Worm (Caenorhabditis elegans): ENCODE measurements around the gene ptr-9.

ptr-9 gene

DNA sequence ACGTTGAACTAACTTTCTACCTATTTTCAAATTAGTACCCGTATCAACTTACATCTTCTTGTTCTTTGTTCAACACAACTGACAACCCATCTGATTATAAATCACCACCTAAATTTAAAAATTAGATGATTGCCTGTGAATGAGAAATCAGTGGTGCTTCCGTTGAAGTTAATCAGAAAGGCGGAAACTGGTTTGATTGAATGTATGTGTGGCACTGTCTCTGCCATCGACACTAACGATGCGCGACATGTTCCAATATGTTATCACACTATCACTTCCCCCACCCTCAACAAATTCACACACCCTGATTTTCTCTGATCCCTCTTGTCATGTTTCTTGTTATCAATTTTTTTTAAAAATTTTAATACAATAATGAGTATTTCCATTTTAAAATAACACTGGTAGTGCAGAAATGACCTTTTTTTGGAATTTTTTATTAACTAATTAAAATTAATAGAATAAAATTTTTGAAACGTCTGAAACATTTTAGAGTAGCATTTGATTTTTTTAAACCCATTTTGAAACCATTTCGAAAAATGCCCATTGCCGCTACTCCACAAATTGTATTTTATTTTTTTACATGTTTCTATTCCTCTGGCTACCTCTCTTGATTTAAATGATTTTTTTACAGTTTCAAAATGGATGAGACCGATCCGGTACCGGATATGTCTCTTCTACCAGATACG is 42.4 kb downstream of the ptr-9 start, which contains the start of gene ced-11:
Gene ced-11, plus strand, starts transcription at position 636 of the 686 bp plus-strand sequence.
- TF ChIP-seq zag-1 (tag; optimal IDR thresholded peaks at IDR 0.05) (no peak), mml-1 (tag; optimal IDR thresholded peaks at IDR 0.05) (no peak), ceh-28 (tag; optimal IDR thresholded peaks at IDR 0.05) (no peak), nhr-23 (tag; optimal IDR thresholded peaks at IDR 0.05) (no peak)

DNA sequence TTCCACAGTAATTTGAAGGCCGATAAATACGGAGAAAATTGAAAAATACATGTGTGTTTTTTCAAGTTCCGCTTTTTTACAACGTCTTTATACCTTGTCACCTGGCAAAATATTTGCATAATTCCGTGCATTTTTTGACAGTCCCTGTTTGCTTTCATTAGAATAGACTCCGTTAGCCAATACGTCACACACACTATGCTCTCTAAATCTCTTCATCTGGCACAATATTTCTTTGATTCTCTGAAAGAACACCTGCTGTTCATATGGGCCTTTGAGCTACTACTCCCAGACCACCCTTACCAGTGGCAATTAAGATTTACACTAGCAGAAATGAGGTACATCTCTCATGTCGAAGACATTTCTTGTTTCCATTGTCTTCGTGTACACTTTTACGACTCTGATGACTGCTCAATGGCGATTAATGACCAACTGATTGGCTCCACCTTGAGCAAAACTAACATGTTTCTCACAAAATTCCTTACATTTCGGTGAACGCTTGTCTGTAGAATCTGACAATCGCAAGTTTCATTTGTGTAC is 43.1 kb downstream of the ptr-9 start, which contains the start of gene grl-11:
Gene grl-11, minus strand, starts transcription at position 51 of the 537 bp plus-strand sequence.
- TF ChIP-seq pha-4 (tag; optimal IDR thresholded peaks at IDR 0.05) (no peak), elt-3 (tag; optimal IDR thresholded peaks at IDR 0.05) (no peak), ceh-16 (tag; optimal IDR thresholded peaks at IDR 0.05) (no peak), nfya-1 (tag; optimal IDR thresholded peaks at IDR 0.05; ENCODE audit: insufficient read depth) (no peak), unc-62 (GFP tag; optimal IDR thresholded peaks at IDR 0.05) (no peak), ama-1 (optimal IDR thresholded peaks at IDR 0.05) (no peak), egl-5 (tag; optimal IDR thresholded peaks at IDR 0.05) (no peak), ceh-28 (tag; optimal IDR thresholded peaks at IDR 0.05) (no peak), skn-1 (tag; optimal IDR thresholded peaks at IDR 0.05) (no peak), nhr-25 (tag; optimal IDR thresholded peaks at IDR 0.05) (no peak), sea-2 (GFP tag; optimal IDR thresholded peaks at IDR 0.05) (no peak), ceh-82 (tag; optimal IDR thresholded peaks at IDR 0.05) (no peak), snpc-4 (tag; optimal IDR thresholded peaks at IDR 0.05) (no peak), fkh-10 (GFP tag; optimal IDR thresholded peaks at IDR 0.05) (no peak), nhr-11 (tag; optimal IDR thresholded peaks at IDR 0.05) (no peak), lsy-12 (tag; optimal IDR thresholded peaks at IDR 0.05) (no peak), pqm-1 (tag; optimal IDR thresholded peaks at IDR 0.05) (no peak), nhr-28 (tag; optimal IDR thresholded peaks at IDR 0.05) (no peak)

DNA sequence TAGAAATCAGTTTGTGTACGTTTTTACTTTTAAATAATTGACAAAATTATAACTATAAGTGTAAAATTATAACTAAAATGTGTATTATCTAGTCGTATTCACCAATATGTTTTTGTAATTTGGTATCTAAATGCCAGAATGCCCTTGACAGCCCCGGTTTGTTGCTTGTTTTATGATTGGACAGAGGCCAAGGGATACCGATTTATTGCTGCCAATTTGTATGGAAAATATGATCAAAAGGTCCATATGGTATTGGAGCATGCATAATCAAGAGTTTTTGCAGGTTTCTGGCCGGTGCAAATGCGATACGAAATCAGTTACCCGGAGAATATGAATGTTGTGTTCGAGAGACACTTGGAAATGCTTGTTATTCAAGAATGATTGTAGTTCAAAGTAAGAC is 45.7 kb downstream of the ptr-9 start:
- TF ChIP-seq mdl-1 (tag; optimal IDR thresholded peaks at IDR 0.05) = no peak
- TF ChIP-seq nhr-28 (tag; optimal IDR thresholded peaks at IDR 0.05) = no peak
- TF ChIP-seq sea-2 (GFP tag; optimal IDR thresholded peaks at IDR 0.05) = no peak
- no peak for TF ChIP-seq skn-1 (tag; optimal IDR thresholded peaks at IDR 0.05)
- TF ChIP-seq elt-1 (tag; optimal IDR thresholded peaks at IDR 0.05) = no peak
- no peak for TF ChIP-seq nfya-1 (tag; optimal IDR thresholded peaks at IDR 0.05; ENCODE audit: insufficient read depth)
- no peak for TF ChIP-seq snpc-4 (tag; optimal IDR thresholded peaks at IDR 0.05)
- TF ChIP-seq nhr-11 (tag; optimal IDR thresholded peaks at IDR 0.05) = no peak
- no peak for TF ChIP-seq ama-1 (optimal IDR thresholded peaks at IDR 0.05)
- no peak for TF ChIP-seq ceh-16 (tag; optimal IDR thresholded peaks at IDR 0.05)
- no peak for TF ChIP-seq nhr-67 (tag; optimal IDR thresholded peaks at IDR 0.05)
- TF ChIP-seq aly-2 (tag; optimal IDR thresholded peaks at IDR 0.05) = no peak
- no peak for TF ChIP-seq hmg-11 (tag; optimal IDR thresholded peaks at IDR 0.05)
- no peak for TF ChIP-seq mml-1 (tag; optimal IDR thresholded peaks at IDR 0.05)
- TF ChIP-seq daf-12 (tag; optimal IDR thresholded peaks at IDR 0.05) = no peak
- TF ChIP-seq nhr-43 (tag; optimal IDR thresholded peaks at IDR 0.05; ENCODE audit: poor library complexity, severe bottlenecking) = no peak
- TF ChIP-seq egl-27 (tag; optimal IDR thresholded peaks at IDR 0.05) = no peak
- TF ChIP-seq unc-62 (GFP tag; optimal IDR thresholded peaks at IDR 0.05) = no peak

DNA sequence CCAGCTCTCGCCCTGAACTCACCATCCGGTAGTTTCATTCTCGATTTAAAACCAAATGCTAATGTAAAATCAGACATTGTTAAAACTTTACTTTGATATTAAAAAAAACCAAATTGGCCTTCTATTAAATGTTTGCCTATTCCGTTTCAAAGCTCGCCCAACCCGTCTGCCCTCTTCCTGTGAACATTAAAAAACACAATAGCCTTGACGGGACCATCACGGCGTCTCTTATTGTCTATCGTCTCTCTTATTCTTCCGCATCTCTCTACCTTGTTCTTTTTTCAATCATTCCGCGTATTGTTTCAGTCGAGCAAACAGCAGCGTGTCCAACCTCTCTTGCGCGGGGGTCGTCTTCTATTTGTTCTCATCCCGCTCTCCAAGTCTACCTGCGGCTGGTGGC is 46.8 kb downstream of the ptr-9 start, which contains the start of gene ZK512.1:
Gene ZK512.1, plus strand, starts transcription at position 301 of the 400 bp plus-strand sequence.
- no peak for TF ChIP-seq mdl-1 (tag; optimal IDR thresholded peaks at IDR 0.05)
- TF ChIP-seq ZK546.5 (tag; optimal IDR thresholded peaks at IDR 0.05) = no peak
- no peak for TF ChIP-seq snpc-4 (tag; optimal IDR thresholded peaks at IDR 0.05)

DNA sequence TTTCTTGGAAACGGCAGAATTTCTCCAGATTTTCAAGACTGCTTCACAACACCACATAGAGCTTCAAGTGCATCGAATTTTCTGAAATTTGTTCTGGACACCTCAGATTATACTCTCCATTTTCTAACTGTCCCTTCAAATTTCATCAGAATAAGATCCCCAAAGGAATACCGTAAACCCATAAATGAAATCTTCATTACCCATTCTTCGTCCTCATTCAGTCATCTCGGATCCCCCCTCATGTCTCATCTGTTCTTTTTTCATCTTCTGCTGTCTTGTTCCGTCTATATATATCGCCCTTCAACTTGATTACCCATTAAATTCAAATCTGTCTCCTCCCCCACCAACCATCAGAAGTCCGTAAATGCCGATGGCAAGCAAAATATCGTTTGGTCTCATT is 47.4 kb downstream of the ptr-9 start:
- TF ChIP-seq nhr-43 (tag; optimal IDR thresholded peaks at IDR 0.05; ENCODE audit: poor library complexity, severe bottlenecking) (no peak), egl-5 (tag; optimal IDR thresholded peaks at IDR 0.05) (no peak), pha-4 (tag; optimal IDR thresholded peaks at IDR 0.05) (no peak), ceh-16 (tag; optimal IDR thresholded peaks at IDR 0.05) (no peak), nhr-67 (tag; optimal IDR thresholded peaks at IDR 0.05) (no peak), lin-39 (tag; optimal IDR thresholded peaks at IDR 0.05) (no peak), lin-15B (tag; optimal IDR thresholded peaks at IDR 0.05) (no peak), elt-1 (tag; optimal IDR thresholded peaks at IDR 0.05) (no peak), fkh-10 (GFP tag; optimal IDR thresholded peaks at IDR 0.05) (no peak), ztf-11 (tag; optimal IDR thresholded peaks at IDR 0.05) (no peak)

All from whole organism, L3 larva.